Worm (Caenorhabditis elegans): Measurements from ENCODE around the gene ZK856.4.

ce11 chrV:10203435-10204009, 20.4 kb downstream of the ZK856.4 start, which contains the start of gene chpf-1:
- TF ChIP-seq sptf-1 (tag; optimal IDR thresholded peaks at IDR 0.05) (no peak), pha-4 (tag; optimal IDR thresholded peaks at IDR 0.05) (no peak), snpc-4 (tag; optimal IDR thresholded peaks at IDR 0.05) (no peak), ceh-83 (GFP tag; optimal IDR thresholded peaks at IDR 0.05) (no peak), mab-5 (tag; optimal IDR thresholded peaks at IDR 0.05) (no peak), lin-32 (GFP tag; optimal IDR thresholded peaks at IDR 0.05) (no peak), unc-39 (tag; optimal IDR thresholded peaks at IDR 0.05) (no peak)
